Fruit fly (Drosophila melanogaster): ENCODE data around the gene CG33116.

Gene CG33116

dm6 chr2L:19583926-19584392, 50.7 kb downstream of the CG33116 start, which contains the start of the genes PCNA2 and CG10366 (continued):
- TF ChIP-seq PHDP (tag; optimal IDR thresholded peaks at IDR 0.05) (peak; percentile 48), Atf6 (GFP tag; IDR thresholded peaks at IDR 0.05) (peak; percentile 42; the same call in 1 of the 2 replicates), CG11560 (tag; IDR thresholded peaks at IDR 0.05) (no peak), croc (GFP tag; conservative IDR thresholded peaks at IDR 0.05) (no peak), CG4282 (GFP tag; optimal IDR thresholded peaks at IDR 0.05) (peak; percentile 57), crol (GFP tag; IDR thresholded peaks at IDR 0.05) (no peak), peb (GFP tag; IDR thresholded peaks at IDR 0.05) (no peak), CG6654 (GFP tag; optimal IDR thresholded peaks at IDR 0.05) (no peak), CG4854 (GFP tag; optimal IDR thresholded peaks at IDR 0.05) (peak; percentile 52), unc-4 (GFP tag; IDR thresholded peaks at IDR 0.05; ENCODE audit: partially characterized antibody) (peak; percentile 41; the same call in 1 of the 2 replicates), CG17361 (GFP tag; IDR thresholded peaks at IDR 0.05) (peak; percentile 56; the same call in 2 of the 3 replicates), CG4617 (GFP tag; optimal IDR thresholded peaks at IDR 0.05; ENCODE audit: borderline replicate concordance) (peak; percentile 87), chm (GFP tag; IDR thresholded peaks at IDR 0.05) (no peak), CG11456 (GFP tag; IDR thresholded peaks at IDR 0.05) (peak; percentile 60; the same call in 1 of the 3 replicates), Dip2 (GFP tag; IDR thresholded peaks at IDR 0.05) (no peak), Fer1 (GFP tag; optimal IDR thresholded peaks at IDR 0.05) (peak; percentile 64), kay (GFP tag; optimal IDR thresholded peaks at IDR 0.05) (peak; percentile 49), NfI (GFP tag; optimal IDR thresholded peaks at IDR 0.05) (peak; percentile 62), CG12219 (GFP tag; optimal IDR thresholded peaks at IDR 0.05) (no peak), rib (GFP tag; IDR thresholded peaks at IDR 0.05) (no peak), CG14965 (GFP tag; optimal IDR thresholded peaks at IDR 0.05; ENCODE audit: borderline replicate concordance) (no peak), CHES-1-like (GFP tag; optimal IDR thresholded peaks at IDR 0.05) (peak; percentile 82), CG2712 (tag; optimal IDR thresholded peaks at IDR 0.05) (peak; percentile 84), CG10321 (GFP tag; IDR thresholded peaks at IDR 0.05) (no peak), slp2 (GFP tag; optimal IDR thresholded peaks at IDR 0.05) (peak; percentile 64), CG10147 (GFP tag; optimal IDR thresholded peaks at IDR 0.05) (peak; percentile 43), CG1647 (GFP tag; optimal IDR thresholded peaks at IDR 0.05) (peak; percentile 59), Camta (GFP tag; optimal IDR thresholded peaks at IDR 0.05) (peak; percentile 51), CG15011 (GFP tag; optimal IDR thresholded peaks at IDR 0.05) (no peak), ems (GFP tag; optimal IDR thresholded peaks at IDR 0.05) (peak; percentile 72), jing (GFP tag; optimal IDR thresholded peaks at IDR 0.05) (peak; percentile 1), CG4360 (GFP tag; IDR thresholded peaks at IDR 0.05) (no peak), dati (GFP tag; IDR thresholded peaks at IDR 0.05) (no peak), Adf1 (GFP tag; IDR thresholded peaks at IDR 0.05) (no peak), lbe (GFP tag; optimal IDR thresholded peaks at IDR 0.05) (no peak), sna (GFP tag; IDR thresholded peaks at IDR 0.05; ENCODE audit: partially characterized antibody) (0 out of 2 replicates have a peak, but pooled peaks have one; percentile 19), Ada2b (GFP tag; IDR thresholded peaks at IDR 0.05) (peak; percentile 55; the same call in 1 of the 2 replicates), tio (GFP tag; optimal IDR thresholded peaks at IDR 0.05) (no peak), CG7928 (GFP tag; optimal IDR thresholded peaks at IDR 0.05) (peak; percentile 70), Sox100B (GFP tag; optimal IDR thresholded peaks at IDR 0.05) (no peak), CG2199 (GFP tag; IDR thresholded peaks at IDR 0.05) (no peak), Antp (GFP tag; optimal IDR thresholded peaks at IDR 0.05) (peak; percentile 81), lilli (GFP tag; optimal IDR thresholded peaks at IDR 0.05) (peak; percentile 83), unpg (GFP tag; optimal IDR thresholded peaks at IDR 0.05) (peak; percentile 67), CG10462 (GFP tag; optimal IDR thresholded peaks at IDR 0.05) (peak; percentile 77), D19A (tag; optimal IDR thresholded peaks at IDR 0.05) (peak; percentile 6), ham (GFP tag; IDR thresholded peaks at IDR 0.05) (no peak), CG14014 (GFP tag; IDR thresholded peaks at IDR 0.05) (no peak), Doc2 (GFP tag; IDR thresholded peaks at IDR 0.05) (no peak), disco-r (GFP tag; optimal IDR thresholded peaks at IDR 0.05) (no peak), z (GFP tag; IDR thresholded peaks at IDR 0.05) (no peak), CG11085 (GFP tag; IDR thresholded peaks at IDR 0.05) (no peak)
